Fruit fly (Drosophila melanogaster): ENCODE data around the gene CG15283.

The CG15283 gene

DNA sequence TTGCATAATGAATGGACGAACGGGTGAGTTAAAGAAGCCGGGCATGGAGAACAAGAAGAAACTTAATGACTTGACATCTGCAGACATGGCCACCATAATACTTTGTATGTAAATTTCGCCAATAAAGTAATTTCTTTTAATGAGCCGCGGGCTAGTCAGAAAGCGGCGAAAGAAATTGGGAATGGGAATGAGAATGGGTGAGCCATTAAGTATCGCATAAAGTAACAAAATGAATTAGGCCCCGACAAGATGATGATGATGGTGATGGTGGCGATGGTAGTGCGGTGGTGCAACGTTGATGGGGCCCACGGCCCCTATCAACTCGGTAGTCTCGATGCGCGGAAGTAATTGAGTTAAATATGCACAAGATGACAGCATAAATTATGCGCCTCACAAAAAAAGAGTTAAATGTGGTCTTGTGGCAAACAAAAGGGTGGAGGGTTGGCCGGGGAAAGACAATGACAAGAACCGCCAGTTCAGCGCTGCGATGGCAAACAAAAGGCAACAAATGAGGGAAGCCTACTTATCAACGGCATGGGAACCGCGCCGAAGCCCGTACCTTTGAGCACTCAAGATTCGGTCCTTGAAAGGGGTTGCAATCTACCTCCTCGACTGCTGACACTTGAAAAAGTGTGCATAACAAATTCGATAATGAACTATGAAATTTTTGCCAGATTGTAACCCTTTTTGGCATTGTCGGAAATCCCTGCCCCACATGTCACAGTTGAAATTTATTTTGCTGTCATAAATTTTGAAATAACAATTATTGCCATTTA lies 26.9 kb upstream of the CG15283 start:
- TF ChIP-seq Crg-1 (GFP tag; optimal IDR thresholded peaks at IDR 0.05) (no peak), toe (GFP tag; optimal IDR thresholded peaks at IDR 0.05) (no peak), CG1620 (GFP tag; optimal IDR thresholded peaks at IDR 0.05) (no peak), cic (GFP tag; optimal IDR thresholded peaks at IDR 0.05) (no peak), cnc (optimal IDR thresholded peaks at IDR 0.05) (no peak), ovo (GFP tag; optimal IDR thresholded peaks at IDR 0.05) (no peak)

DNA sequence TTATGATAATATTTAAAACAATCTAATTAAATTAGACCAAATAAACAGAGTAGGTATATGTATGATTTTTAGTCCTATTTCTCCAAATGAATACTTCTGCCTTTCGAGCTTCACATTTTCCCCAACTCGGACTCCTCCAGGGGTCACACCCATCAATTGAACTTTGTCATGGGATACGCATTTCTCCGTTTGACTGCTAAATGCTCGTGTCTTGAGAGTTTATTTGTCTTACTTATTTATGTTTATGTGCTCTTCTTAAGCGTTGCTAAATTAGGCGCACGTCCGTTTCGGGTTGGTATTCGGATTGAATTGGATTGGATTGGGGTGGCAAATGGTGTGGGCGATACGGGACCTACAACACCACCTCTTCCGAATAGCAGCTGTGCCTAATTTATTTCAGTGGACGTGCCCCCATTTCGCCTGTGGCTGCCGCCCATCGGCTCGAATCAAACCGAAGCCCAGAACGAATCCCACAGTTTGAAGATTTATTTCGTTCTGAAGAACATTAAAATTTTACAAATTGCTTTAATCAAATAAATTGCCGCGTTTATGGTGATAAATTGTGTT lies 25.9 kb upstream of the CG15283 start:
- TF ChIP-seq toe (GFP tag; optimal IDR thresholded peaks at IDR 0.05) = no peak
- no peak for TF ChIP-seq CG33017 (tag; optimal IDR thresholded peaks at IDR 0.05)
- TF ChIP-seq kay (GFP tag; ENCODE audit: borderline replicate concordance) = no peak
- TF ChIP-seq CG11617 (GFP tag; optimal IDR thresholded peaks at IDR 0.05) = no peak
- TF ChIP-seq Clk (GFP tag; optimal IDR thresholded peaks at IDR 0.05) = no peak
- no peak for TF ChIP-seq CG5204 (GFP tag; optimal IDR thresholded peaks at IDR 0.05)
- no peak for TF ChIP-seq cnc (optimal IDR thresholded peaks at IDR 0.05)
- TF ChIP-seq bab1 (GFP tag; optimal IDR thresholded peaks at IDR 0.05) = no peak
- TF ChIP-seq CG7045 (GFP tag; optimal IDR thresholded peaks at IDR 0.05) = no peak

DNA sequence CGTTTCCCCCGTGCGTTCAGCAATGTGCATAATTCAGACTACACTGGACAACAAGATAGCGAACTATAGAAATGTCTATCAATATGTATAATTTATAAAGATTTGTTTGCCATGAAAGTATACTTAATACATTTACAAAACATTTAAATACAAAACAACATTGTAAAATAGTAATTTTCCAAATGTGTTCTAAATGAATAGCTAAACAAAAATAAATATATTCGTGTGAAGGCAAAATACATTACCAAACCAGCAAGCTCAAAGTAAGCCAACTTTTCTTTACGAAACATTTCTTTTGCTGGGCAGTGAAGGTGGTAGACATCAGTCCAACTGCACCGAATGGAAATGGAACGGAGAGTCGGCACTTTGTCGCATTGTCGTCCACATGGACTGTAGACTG lies 24.3 kb upstream of the CG15283 start:
- TF ChIP-seq kay (GFP tag; ENCODE audit: borderline replicate concordance) = peak; percentile 24
- TF ChIP-seq cnc (optimal IDR thresholded peaks at IDR 0.05) = no peak
- peak; percentile 4 for TF ChIP-seq CG5204 (GFP tag; optimal IDR thresholded peaks at IDR 0.05)
- peak; percentile 21 for TF ChIP-seq CG14711 (tag; optimal IDR thresholded peaks at IDR 0.05)
- TF ChIP-seq CG1620 (GFP tag; optimal IDR thresholded peaks at IDR 0.05) = no peak
- peak; percentile 31 for TF ChIP-seq CG33017 (tag; optimal IDR thresholded peaks at IDR 0.05)
- TF ChIP-seq cic (GFP tag; optimal IDR thresholded peaks at IDR 0.05) = no peak
- TF ChIP-seq CG12768 (GFP tag; optimal IDR thresholded peaks at IDR 0.05) = no peak

DNA sequence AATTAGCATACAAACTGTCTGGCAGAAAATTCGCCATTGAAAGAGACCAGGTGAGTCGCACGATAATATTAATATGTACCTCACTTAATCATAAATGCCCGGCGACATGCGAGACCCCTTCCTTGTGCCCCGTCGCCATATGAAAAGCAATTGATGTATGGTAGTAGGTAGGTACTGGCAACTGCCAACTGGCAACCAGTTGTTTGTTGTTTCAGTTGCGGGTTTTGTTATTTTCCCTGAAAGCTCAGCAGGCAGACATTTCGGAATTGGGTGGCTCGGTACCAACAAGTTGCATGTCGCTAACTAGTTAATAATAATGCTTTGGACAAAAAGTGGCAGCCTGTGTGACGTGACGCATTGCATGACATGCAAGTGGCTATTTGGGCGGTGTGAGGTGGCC lies 23.7 kb upstream of the CG15283 start:
- TF ChIP-seq ovo (GFP tag; optimal IDR thresholded peaks at IDR 0.05) = no peak
- no peak for TF ChIP-seq pad (GFP tag; optimal IDR thresholded peaks at IDR 0.05)
- no peak for TF ChIP-seq CG12768 (GFP tag; optimal IDR thresholded peaks at IDR 0.05)
- no peak for TF ChIP-seq cic (GFP tag; optimal IDR thresholded peaks at IDR 0.05)
- TF ChIP-seq toe (GFP tag; optimal IDR thresholded peaks at IDR 0.05) = no peak
- TF ChIP-seq bab1 (GFP tag; optimal IDR thresholded peaks at IDR 0.05) = no peak
- TF ChIP-seq CG1620 (GFP tag; optimal IDR thresholded peaks at IDR 0.05) = no peak
- TF ChIP-seq CG7045 (GFP tag; optimal IDR thresholded peaks at IDR 0.05) = no peak
- TF ChIP-seq CG7101 (tag; optimal IDR thresholded peaks at IDR 0.05) = no peak
- TF ChIP-seq CG33017 (tag; optimal IDR thresholded peaks at IDR 0.05) = no peak
- no peak for TF ChIP-seq Crg-1 (GFP tag; optimal IDR thresholded peaks at IDR 0.05)
- TF ChIP-seq CG14711 (tag; optimal IDR thresholded peaks at IDR 0.05) = no peak
- no peak for TF ChIP-seq cnc (optimal IDR thresholded peaks at IDR 0.05)

DNA sequence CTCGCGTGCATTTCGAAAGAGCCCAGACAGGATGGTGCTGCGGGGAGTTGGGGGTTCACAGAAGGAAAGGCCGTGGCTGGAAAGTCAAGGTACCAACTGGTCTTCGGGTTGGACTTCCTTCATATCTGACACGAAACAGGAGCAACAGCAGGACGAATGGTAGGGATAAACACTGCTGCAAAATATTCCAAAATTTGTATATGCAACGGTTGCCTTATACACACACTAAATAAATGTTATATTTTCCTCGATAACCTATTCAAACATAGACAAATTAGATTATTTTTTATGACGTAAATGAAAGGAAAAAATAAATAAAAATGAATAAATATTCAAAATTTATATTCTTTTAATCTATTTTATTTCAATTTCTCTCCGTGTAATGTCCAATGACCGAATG lies 19.0 kb upstream of the CG15283 start:
- TF ChIP-seq tj (GFP tag; optimal IDR thresholded peaks at IDR 0.05) (no peak), CG33017 (tag; optimal IDR thresholded peaks at IDR 0.05) (no peak), bab1 (GFP tag; optimal IDR thresholded peaks at IDR 0.05) (no peak), toe (GFP tag; optimal IDR thresholded peaks at IDR 0.05) (no peak), Crg-1 (GFP tag; optimal IDR thresholded peaks at IDR 0.05) (no peak), Hr96 (GFP tag; optimal IDR thresholded peaks at IDR 0.05) (no peak), CG7101 (tag; optimal IDR thresholded peaks at IDR 0.05) (no peak), CG11617 (GFP tag; optimal IDR thresholded peaks at IDR 0.05) (no peak), kay (GFP tag; ENCODE audit: borderline replicate concordance) (no peak), cnc (optimal IDR thresholded peaks at IDR 0.05) (no peak), ovo (GFP tag; optimal IDR thresholded peaks at IDR 0.05) (no peak), pad (GFP tag; optimal IDR thresholded peaks at IDR 0.05) (no peak)

DNA sequence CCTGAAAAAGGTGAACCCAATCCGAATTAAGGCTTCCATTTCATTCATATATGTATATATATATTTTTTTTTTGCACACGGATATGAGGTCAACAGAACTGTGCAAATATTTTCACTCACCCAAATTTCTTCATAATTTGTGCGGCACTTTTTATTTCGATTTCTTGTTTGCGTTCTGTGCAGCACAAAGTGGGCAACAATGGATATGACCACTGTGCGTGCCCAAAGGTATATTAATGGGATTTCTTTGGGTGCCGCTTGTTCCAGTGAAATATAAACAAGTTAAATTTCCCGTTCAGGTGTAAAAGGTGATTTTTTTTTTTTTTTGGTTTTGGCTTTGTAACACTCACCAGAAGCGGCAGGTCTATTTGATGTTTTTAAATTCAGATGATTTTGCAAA lies 14.3 kb upstream of the CG15283 start:
- TF ChIP-seq CG1620 (GFP tag; optimal IDR thresholded peaks at IDR 0.05) (no peak), CG33017 (tag; optimal IDR thresholded peaks at IDR 0.05) (no peak), pad (GFP tag; optimal IDR thresholded peaks at IDR 0.05) (no peak), CG5204 (GFP tag; optimal IDR thresholded peaks at IDR 0.05) (no peak), cic (GFP tag; optimal IDR thresholded peaks at IDR 0.05) (no peak), CG12768 (GFP tag; optimal IDR thresholded peaks at IDR 0.05) (no peak), CG7101 (tag; optimal IDR thresholded peaks at IDR 0.05) (no peak), CG11617 (GFP tag; optimal IDR thresholded peaks at IDR 0.05) (no peak), cnc (optimal IDR thresholded peaks at IDR 0.05) (no peak), bab1 (GFP tag; optimal IDR thresholded peaks at IDR 0.05) (no peak), CG7045 (GFP tag; optimal IDR thresholded peaks at IDR 0.05) (no peak), tj (GFP tag; optimal IDR thresholded peaks at IDR 0.05) (no peak)

DNA sequence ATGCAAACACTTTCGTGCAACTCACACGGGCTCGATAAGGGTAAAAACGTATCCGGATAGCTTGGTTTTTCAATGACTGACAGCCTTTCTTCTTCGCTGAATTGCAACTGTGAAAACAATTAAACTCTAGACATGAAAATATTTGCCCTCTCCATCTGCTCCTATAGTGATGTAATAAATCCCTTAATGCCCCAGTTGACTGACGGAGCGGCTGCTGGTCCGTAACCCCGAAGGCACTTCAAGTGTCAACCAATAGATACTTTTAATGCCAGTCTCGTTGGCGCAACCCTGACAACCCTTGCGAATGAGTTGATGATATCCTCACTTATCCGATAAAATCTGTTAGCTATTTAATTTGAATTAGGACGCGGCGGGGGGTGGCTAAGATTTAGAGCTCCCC lies 13.6 kb upstream of the CG15283 start:
- TF ChIP-seq CG12768 (GFP tag; optimal IDR thresholded peaks at IDR 0.05) = no peak
- no peak for TF ChIP-seq cic (GFP tag; optimal IDR thresholded peaks at IDR 0.05)
- no peak for TF ChIP-seq Clk (GFP tag; optimal IDR thresholded peaks at IDR 0.05)
- TF ChIP-seq CG5204 (GFP tag; optimal IDR thresholded peaks at IDR 0.05) = no peak
- TF ChIP-seq CG7045 (GFP tag; optimal IDR thresholded peaks at IDR 0.05) = no peak
- no peak for TF ChIP-seq CG33017 (tag; optimal IDR thresholded peaks at IDR 0.05)
- no peak for TF ChIP-seq toe (GFP tag; optimal IDR thresholded peaks at IDR 0.05)
- no peak for TF ChIP-seq cnc (optimal IDR thresholded peaks at IDR 0.05)
- TF ChIP-seq Crg-1 (GFP tag; optimal IDR thresholded peaks at IDR 0.05) = no peak
- TF ChIP-seq CG11617 (GFP tag; optimal IDR thresholded peaks at IDR 0.05) = no peak
- TF ChIP-seq bab1 (GFP tag; optimal IDR thresholded peaks at IDR 0.05) = no peak
- TF ChIP-seq Hr96 (GFP tag; optimal IDR thresholded peaks at IDR 0.05) = no peak
